Worm (Caenorhabditis elegans) whole organism, L3 larva: ENCODE measurements around the gene T24A6.7.

Source experiments
- R02D3.7 ChIP-seq: fragments of 150-350 bp; optimal IDR thresholded peaks from 2 replicates; lab custom pipeline; 2014; ENCODE audit warnings: missing biosample characterization, missing genetic modification characterization
- ceh-9 ChIP-seq: sonication (generic microtip); optimal IDR thresholded peaks from 2 replicates; lab custom pipeline; 2018; ENCODE audit warnings: missing biosample characterization, missing genetic modification characterization
- egl-27 ChIP-seq: sonication (generic microtip); optimal IDR thresholded peaks from 4 replicates; lab custom pipeline; 2017; ENCODE audit warnings: missing biosample characterization, missing genetic modification reagents, missing genetic modification characterization
- elt-2 ChIP-seq: sonication (generic microtip); optimal IDR thresholded peaks from 2 replicates; lab custom pipeline; 2016; ENCODE audit warnings: missing genetic modification reagents, mild to moderate bottlenecking, missing genetic modification characterization, missing compliant biosample characterization
- fkh-2 ChIP-seq: fragments of 150-350 bp; optimal IDR thresholded peaks from 2 replicates; lab custom pipeline; 2014; ENCODE audit warnings: missing biosample characterization, missing genetic modification reagents, missing genetic modification characterization
- lsy-12 ChIP-seq: sonication (generic microtip); optimal IDR thresholded peaks from 2 replicates; lab custom pipeline; 2016; ENCODE audit warnings: mild to moderate bottlenecking, missing genetic modification characterization, missing compliant biosample characterization
- mdl-1 ChIP-seq: fragments of 150-350 bp; optimal IDR thresholded peaks from 2 replicates; lab custom pipeline; 2014; ENCODE audit warnings: missing biosample characterization, missing genetic modification characterization
- nhr-11 ChIP-seq: fragments of 150-350 bp; optimal IDR thresholded peaks from 2 replicates; lab custom pipeline; 2014; ENCODE audit warnings: missing biosample characterization, missing genetic modification characterization
- nhr-67 ChIP-seq: fragments of 150-350 bp; optimal IDR thresholded peaks from 2 replicates; lab custom pipeline; 2014; ENCODE audit warnings: missing biosample characterization, missing genetic modification characterization
- nhr-77 ChIP-seq: fragments of 150-350 bp; optimal IDR thresholded peaks from 2 replicates; lab custom pipeline; 2014; ENCODE audit warnings: missing biosample characterization, missing genetic modification characterization
- pha-4 ChIP-seq: fragments of 150-350 bp; optimal IDR thresholded peaks from 2 replicates; lab custom pipeline; 2014; ENCODE audit warnings: missing biosample characterization, missing genetic modification reagents, missing genetic modification characterization

- TF ChIP-seq fkh-2 (no peak), R02D3.7 (tag; lab: Kevin White, UChicago) (no peak), ceh-9 (tag; lab: Kevin White, UChicago) (no peak), pha-4 (tag; lab: Kevin White, UChicago) (no peak), nhr-67 (no peak), lsy-12 (tag; lab: Kevin White, UChicago) (no peak), nhr-77 (tag; lab: Kevin White, UChicago) (no peak), nhr-11 (tag; lab: Kevin White, UChicago) (no peak), elt-2 (tag; lab: Kevin White, UChicago) (no peak), egl-27 (tag; lab: Kevin White, UChicago) (no peak), mdl-1 (tag; lab: Kevin White, UChicago) (no peak)
Measured at ce11 chrV:3490435-3490834, 34.6 kb upstream of the T24A6.7 start, which contains the start of gene srbc-36.
